Worm (Caenorhabditis elegans) whole organism, mixed stage, embryonic: ENCODE measurements around the gene F08F3.8.

Experiments
- M03D4.4 ChIP-seq: sonication (generic microtip); optimal IDR thresholded peaks from 2 replicates; lab custom pipeline; 2017; ENCODE audit warnings: mild to moderate bottlenecking, missing genetic modification characterization, missing compliant biosample characterization
- bed-3 ChIP-seq: fragments of 200-800 bp; sonication (Bioruptor generic); optimal IDR thresholded peaks from 3 replicates; lab custom pipeline; 2018; ENCODE audit warnings: mild to moderate bottlenecking, missing genetic modification characterization, moderate library complexity, missing compliant biosample characterization
- blmp-1 ChIP-seq: fragments of 150-350 bp; optimal IDR thresholded peaks from 2 replicates; lab custom pipeline; 2014; ENCODE audit warnings: missing biosample characterization, missing genetic modification characterization
- ceh-39 ChIP-seq: fragments of 150-350 bp; optimal IDR thresholded peaks from 2 replicates; lab custom pipeline; 2014; ENCODE audit warnings: missing biosample characterization, missing genetic modification characterization
- ceh-43 ChIP-seq: fragments of 200-800 bp; sonication (Bioruptor generic); optimal IDR thresholded peaks from 2 replicates; lab custom pipeline; 2018; ENCODE audit warnings: mild to moderate bottlenecking, missing genetic modification characterization, moderate library complexity, missing compliant biosample characterization
- ceh-83 ChIP-seq: fragments of 200-800 bp; sonication (Bioruptor generic); optimal IDR thresholded peaks from 2 replicates; lab custom pipeline; 2018; ENCODE audit warnings: mild to moderate bottlenecking, missing genetic modification characterization, missing compliant biosample characterization
- ces-1 ChIP-seq: fragments of 150-350 bp; optimal IDR thresholded peaks from 2 replicates; lab custom pipeline; 2014; ENCODE audit warnings: missing biosample characterization, missing genetic modification reagents, missing genetic modification characterization
- cnd-1 ChIP-seq: fragments of 200-800 bp; sonication (Bioruptor generic); optimal IDR thresholded peaks from 2 replicates; lab custom pipeline; 2018; ENCODE audit warnings: mild to moderate bottlenecking, missing genetic modification characterization, missing compliant biosample characterization
- drap-1 ChIP-seq: fragments of 200-800 bp; sonication (Bioruptor generic); optimal IDR thresholded peaks from 3 replicates; lab custom pipeline; 2018; ENCODE audit warnings: mild to moderate bottlenecking, missing genetic modification characterization, missing compliant biosample characterization
- elt-3 ChIP-seq: fragments of 150-350 bp; optimal IDR thresholded peaks from 2 replicates; lab custom pipeline; 2014; ENCODE audit warnings: missing biosample characterization, missing genetic modification characterization
- flh-1 ChIP-seq: fragments of 200-800 bp; sonication (Bioruptor generic); optimal IDR thresholded peaks from 2 replicates; lab custom pipeline; 2018; ENCODE audit warnings: mild to moderate bottlenecking, missing genetic modification characterization, moderate library complexity, missing compliant biosample characterization
- ham-2 ChIP-seq: fragments of 200-800 bp; sonication (Bioruptor generic); optimal IDR thresholded peaks from 2 replicates; lab custom pipeline; 2018; ENCODE audit warnings: mild to moderate bottlenecking, missing genetic modification characterization, missing compliant biosample characterization
- hlh-1 ChIP-seq: fragments of 150-350 bp; optimal IDR thresholded peaks from 2 replicates; lab custom pipeline; 2014; ENCODE audit warnings: missing biosample characterization, missing genetic modification reagents, missing genetic modification characterization
- lin-13 ChIP-seq: fragments of 150-350 bp; optimal IDR thresholded peaks from 2 replicates; lab custom pipeline; 2014; ENCODE audit warnings: missing biosample characterization, missing genetic modification characterization
- lsy-2 ChIP-seq: fragments of 150-350 bp; optimal IDR thresholded peaks from 2 replicates; lab custom pipeline; 2014; ENCODE audit warnings: missing biosample characterization, missing genetic modification characterization
- mab-5 ChIP-seq: fragments of 150-350 bp; optimal IDR thresholded peaks from 2 replicates; lab custom pipeline; 2014; ENCODE audit warnings: missing biosample characterization, missing genetic modification characterization
- mls-2 ChIP-seq: sonication (generic microtip); optimal IDR thresholded peaks from 2 replicates; lab custom pipeline; 2016; ENCODE audit warnings: mild to moderate bottlenecking, missing genetic modification characterization, moderate library complexity, missing compliant biosample characterization
- nhr-12 ChIP-seq: fragments of 150-350 bp; optimal IDR thresholded peaks from 2 replicates; lab custom pipeline; 2014; ENCODE audit warnings: missing biosample characterization, missing genetic modification characterization
- nhr-2 ChIP-seq: fragments of 150-350 bp; optimal IDR thresholded peaks from 2 replicates; lab custom pipeline; 2014; ENCODE audit warnings: missing biosample characterization, missing genetic modification characterization
- nhr-237 ChIP-seq: fragments of 150-350 bp; optimal IDR thresholded peaks from 2 replicates; lab custom pipeline; 2014; ENCODE audit warnings: missing biosample characterization, missing genetic modification characterization
- nhr-28 ChIP-seq: fragments of 150-350 bp; optimal IDR thresholded peaks from 2 replicates; lab custom pipeline; 2014; ENCODE audit warnings: missing biosample characterization, missing genetic modification characterization
- nhr-76 ChIP-seq: sonication (generic microtip); optimal IDR thresholded peaks from 2 replicates; lab custom pipeline; 2017; ENCODE audit warnings: missing biosample characterization, missing genetic modification characterization
- pha-4 ChIP-seq: fragments of 150-350 bp; optimal IDR thresholded peaks from 2 replicates; lab custom pipeline; 2018; ENCODE audit warnings: missing biosample characterization, missing genetic modification reagents, missing genetic modification characterization
- sem-2 ChIP-seq: fragments of 200-800 bp; sonication (Bioruptor generic); optimal IDR thresholded peaks from 2 replicates; lab custom pipeline; 2018; ENCODE audit warnings: mild to moderate bottlenecking, missing genetic modification characterization, missing compliant biosample characterization
- snpc-4 ChIP-seq: fragments of 150-350 bp; optimal IDR thresholded peaks from 2 replicates; lab custom pipeline; 2014; ENCODE audit warnings: missing biosample characterization, missing genetic modification characterization
- sptf-1 ChIP-seq: sonication (generic microtip); optimal IDR thresholded peaks from 2 replicates; lab custom pipeline; 2017; ENCODE audit warnings: mild to moderate bottlenecking, missing genetic modification characterization, moderate library complexity, missing compliant biosample characterization
- tbx-8 ChIP-seq: fragments of 200-800 bp; sonication (Bioruptor generic); optimal IDR thresholded peaks from 2 replicates; lab custom pipeline; 2018; ENCODE audit warnings: mild to moderate bottlenecking, missing genetic modification characterization, moderate library complexity, missing compliant biosample characterization
- unc-120 ChIP-seq: sonication (generic microtip); optimal IDR thresholded peaks from 2 replicates; lab custom pipeline; 2017; ENCODE audit warnings: missing genetic modification characterization, missing compliant biosample characterization; ENCODE audit not compliant: poor library complexity, severe bottlenecking
- unc-39 ChIP-seq: fragments of 150-350 bp; optimal IDR thresholded peaks from 2 replicates; lab custom pipeline; 2014; ENCODE audit warnings: missing biosample characterization, missing genetic modification characterization
- unc-62 ChIP-seq: fragments of 150-350 bp; optimal IDR thresholded peaks from 2 replicates; lab custom pipeline; 2014; ENCODE audit warnings: missing biosample characterization, missing genetic modification reagents, missing genetic modification characterization
- zip-8 ChIP-seq: fragments of 150-350 bp; optimal IDR thresholded peaks from 2 replicates; lab custom pipeline; 2014; ENCODE audit warnings: missing biosample characterization, missing genetic modification characterization
- ztf-11 ChIP-seq: fragments of 150-350 bp; optimal IDR thresholded peaks from 2 replicates; lab custom pipeline; 2014; ENCODE audit warnings: missing biosample characterization, missing genetic modification characterization

F08F3.8 gene

DNA sequence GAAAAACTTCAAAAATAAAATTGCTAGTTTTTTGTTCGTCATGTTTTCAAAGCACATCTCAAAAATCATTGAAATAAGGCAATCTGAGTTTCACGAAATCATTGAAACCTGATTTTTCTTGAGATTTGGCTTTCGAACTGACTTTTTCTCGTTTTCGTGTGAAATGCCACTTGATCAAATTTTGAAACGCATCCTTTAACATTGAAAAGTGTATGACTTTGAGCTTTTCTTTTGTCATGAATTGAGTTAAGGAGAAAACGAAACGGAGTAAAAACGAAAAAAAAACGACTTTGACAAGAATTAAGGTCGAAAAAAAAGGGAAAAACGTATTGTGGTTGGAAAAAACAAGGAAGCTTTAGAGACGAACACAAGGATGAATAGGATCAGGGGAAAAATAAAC lies 22.6 kb upstream of the F08F3.8 start:
- TF ChIP-seq ces-1: peak; percentile 9
- TF ChIP-seq unc-120: no peak

DNA sequence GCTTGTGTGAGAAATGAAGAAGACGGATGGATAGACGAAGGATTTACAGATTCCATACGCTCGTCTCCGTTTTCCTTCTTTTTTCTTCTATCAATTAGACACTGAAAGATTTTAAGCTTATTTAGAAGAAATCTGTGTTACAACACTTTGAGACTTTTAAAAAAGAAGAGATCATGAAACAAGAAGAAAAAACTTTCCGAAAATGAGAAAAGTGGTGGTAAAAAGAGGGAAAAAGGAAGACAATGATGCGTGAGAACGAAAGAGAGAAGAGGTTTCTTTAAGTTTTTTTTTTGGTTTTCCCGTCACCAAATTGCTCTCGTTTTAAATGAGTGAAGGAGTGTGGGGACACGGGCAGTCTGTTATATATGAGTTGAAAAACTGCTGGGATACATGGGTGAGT lies 21.2 kb upstream of the F08F3.8 start, which contains the start of gene glc-3:
Gene glc-3 (minus strand): TSS at position 101 of the 400 bp plus-strand sequence.
- TF ChIP-seq snpc-4 (tag; lab: Kevin White, UChicago) (no peak), ceh-39 (tag; lab: Kevin White, UChicago) (no peak), bed-3 (GFP tag; lab: Kevin White, UChicago) (no peak), mab-5 (tag; lab: Kevin White, UChicago) (no peak), lsy-2 (tag; lab: Kevin White, UChicago) (no peak), tbx-8 (no peak), unc-62 (GFP tag; lab: Kevin White, UChicago) (no peak), drap-1 (GFP tag; lab: Kevin White, UChicago) (no peak), M03D4.4 (tag; lab: Kevin White, UChicago) (no peak), sem-2 (GFP tag; lab: Kevin White, UChicago) (no peak), nhr-76 (tag; lab: Kevin White, UChicago) (no peak), flh-1 (GFP tag; lab: Kevin White, UChicago) (no peak), ztf-11 (tag; lab: Kevin White, UChicago) (no peak), cnd-1 (tag; lab: Kevin White, UChicago) (no peak), pha-4 (tag; lab: Kevin White, UChicago) (no peak)

DNA sequence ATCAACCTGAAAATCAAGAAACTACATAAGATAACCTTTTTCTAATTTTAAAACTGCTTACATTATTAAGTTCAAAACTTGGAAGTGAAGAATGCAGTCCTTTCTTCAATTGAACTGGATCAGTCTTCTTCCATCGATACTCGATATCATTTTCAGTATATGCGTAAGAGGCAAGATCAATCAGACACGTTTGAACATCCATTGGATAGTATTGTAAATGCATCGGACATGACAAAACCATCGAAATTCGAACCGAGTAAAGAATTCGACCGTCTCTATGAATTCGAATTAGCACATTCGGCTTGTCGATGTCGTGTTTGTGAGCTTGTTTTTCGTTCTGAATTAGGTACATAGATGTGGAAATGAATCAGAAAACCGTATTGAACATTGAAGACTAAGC lies 18.3 kb upstream of the F08F3.8 start:
- TF ChIP-seq unc-39 (no peak), M03D4.4 (tag; lab: Kevin White, UChicago) (no peak), unc-120 (no peak), nhr-12 (no peak), unc-62 (GFP tag; lab: Kevin White, UChicago) (no peak), hlh-1 (tag; lab: Kevin White, UChicago) (no peak), nhr-28 (no peak), sptf-1 (tag; lab: Kevin White, UChicago) (no peak)
- TF ChIP-seq, all 35 proteins: peak for 0

DNA sequence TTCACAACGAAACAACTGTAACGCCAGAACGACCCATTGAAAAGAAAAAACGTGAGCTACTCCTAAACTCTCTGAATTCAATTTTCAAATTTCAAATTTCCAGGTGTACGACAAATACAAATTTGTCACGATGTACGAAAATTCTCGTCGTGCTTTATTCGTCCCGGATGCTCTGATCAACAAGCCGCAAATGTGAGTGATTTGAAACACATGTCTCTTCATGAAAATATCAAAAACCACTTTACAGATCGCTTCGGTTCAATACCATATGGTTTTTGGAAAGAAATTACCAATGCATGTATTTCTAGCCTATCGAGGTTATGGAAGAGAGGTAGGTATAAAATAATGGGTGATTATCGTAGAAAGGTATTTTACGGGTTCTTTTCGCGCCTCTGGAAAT lies 14.7 kb upstream of the F08F3.8 start:
- TF ChIP-seq M03D4.4 (tag; lab: Kevin White, UChicago): no peak
- TF ChIP-seq ces-1: no peak
- TF ChIP-seq ceh-83 (GFP tag; lab: Kevin White, UChicago): no peak
- TF ChIP-seq elt-3 (tag; lab: Kevin White, UChicago): no peak
- no peak for TF ChIP-seq nhr-237 (tag; lab: Kevin White, UChicago)
- TF ChIP-seq, all 35 proteins: peak for 0

DNA sequence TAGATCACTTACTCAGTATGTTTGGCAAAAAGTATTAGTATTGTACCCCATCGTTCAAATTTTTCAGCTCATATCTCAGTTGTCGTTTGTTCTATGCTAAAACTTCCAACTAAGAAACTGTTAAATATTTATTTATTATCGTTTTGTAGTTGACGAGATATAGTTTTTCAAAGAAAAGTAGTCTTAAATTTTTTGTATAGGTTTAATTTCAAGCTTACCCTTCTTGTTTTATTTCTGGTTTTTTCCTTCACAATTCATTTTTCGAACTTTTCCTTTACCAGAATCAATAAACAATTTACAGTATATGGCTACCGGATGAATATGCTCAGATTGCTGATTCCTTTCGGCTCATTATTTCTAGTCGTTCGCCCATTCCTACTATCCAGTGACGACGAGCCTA lies 13.4 kb upstream of the F08F3.8 start, which contains the start of gene F08F3.1:
Gene F08F3.1 (plus strand): TSS at position 301 of the 400 bp plus-strand sequence.
- TF ChIP-seq elt-3 (tag; lab: Kevin White, UChicago) (no peak), unc-120 (no peak), M03D4.4 (tag; lab: Kevin White, UChicago) (no peak), hlh-1 (tag; lab: Kevin White, UChicago) (no peak), ham-2 (no peak), nhr-28 (no peak), sptf-1 (tag; lab: Kevin White, UChicago) (no peak), tbx-8 (no peak), bed-3 (GFP tag; lab: Kevin White, UChicago) (no peak), lsy-2 (tag; lab: Kevin White, UChicago) (no peak), lin-13 (tag; lab: Kevin White, UChicago) (no peak), ceh-43 (no peak)

DNA sequence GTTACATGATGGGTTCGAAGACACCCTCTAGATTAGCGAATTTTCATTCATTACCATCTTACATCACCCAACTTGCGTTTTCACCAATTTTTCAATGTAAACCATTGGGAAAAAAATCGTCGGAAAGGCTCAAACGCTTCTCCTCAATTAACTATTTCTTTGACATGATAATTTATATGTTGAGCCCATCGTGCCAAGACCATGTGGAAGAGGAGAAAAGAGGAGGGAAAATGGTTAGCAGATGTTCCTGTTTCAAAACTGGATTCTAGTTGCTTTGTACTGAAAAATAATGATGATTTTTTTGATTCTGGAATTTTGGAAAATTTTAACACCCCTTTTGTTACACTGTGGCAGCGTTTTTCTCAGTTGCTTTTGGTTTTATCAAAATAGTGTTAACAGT lies 11.6 kb upstream of the F08F3.8 start:
- TF ChIP-seq blmp-1 (tag; lab: Kevin White, UChicago): no peak
- no peak for TF ChIP-seq unc-120
- no peak for TF ChIP-seq bed-3 (GFP tag; lab: Kevin White, UChicago)
- TF ChIP-seq pha-4 (tag; lab: Kevin White, UChicago): no peak
- TF ChIP-seq cnd-1 (tag; lab: Kevin White, UChicago): no peak
- no peak for TF ChIP-seq ceh-43
- TF ChIP-seq hlh-1 (tag; lab: Kevin White, UChicago): no peak
- no peak for TF ChIP-seq nhr-2 (tag; lab: Kevin White, UChicago)
- no peak for TF ChIP-seq mls-2 (tag; lab: Kevin White, UChicago)
- TF ChIP-seq ces-1: no peak
- TF ChIP-seq nhr-12: no peak
- TF ChIP-seq zip-8 (tag; lab: Kevin White, UChicago): no peak
- TF ChIP-seq ceh-83 (GFP tag; lab: Kevin White, UChicago): no peak
